Worm (Caenorhabditis elegans) whole organism, young adult: ENCODE data around the gene R13H9.6.

Experiments
- B0336.3 ChIP-seq: fragments of 200-800 bp; sonication (Bioruptor generic); IDR thresholded peaks from 2 replicates; pipeline ENCODE4 v1.3.6; 2022; ENCODE audit warnings: missing genetic modification characterization, missing compliant biosample characterization
- D2030.7 ChIP-seq: fragments of 200-800 bp; sonication (Bioruptor generic); IDR thresholded peaks from 2 replicates; pipeline ENCODE4 v1.3.6; 2022; ENCODE audit warnings: missing genetic modification reagents, missing genetic modification characterization, missing compliant biosample characterization
- F10E7.11 ChIP-seq: sonication (generic microtip); optimal IDR thresholded peaks from 2 replicates; lab custom pipeline; 2017; ENCODE audit warnings: mild to moderate bottlenecking, missing genetic modification characterization, moderate library complexity, missing compliant biosample characterization
- F22D6.2 ChIP-seq: sonication (generic microtip); optimal IDR thresholded peaks from 2 replicates; lab custom pipeline; 2016; ENCODE audit warnings: mild to moderate bottlenecking, missing genetic modification characterization, missing compliant biosample characterization
- F23B12.7 ChIP-seq: sonication (generic microtip); optimal IDR thresholded peaks from 2 replicates; lab custom pipeline; 2017; ENCODE audit warnings: missing genetic modification characterization, mild to moderate bottlenecking, missing compliant biosample characterization, antibody characterized with exemption, moderate library complexity; ENCODE audit not compliant: insufficient read depth
- F52B5.7 ChIP-seq: sonication (generic microtip); optimal IDR thresholded peaks from 2 replicates; lab custom pipeline; 2016; ENCODE audit warnings: mild to moderate bottlenecking, missing genetic modification characterization, missing compliant biosample characterization
- F55B11.4 ChIP-seq: sonication (generic microtip); optimal IDR thresholded peaks from 2 replicates; lab custom pipeline; 2016; ENCODE audit warnings: missing compliant biosample characterization, missing genetic modification characterization, borderline replicate concordance; ENCODE audit not compliant: insufficient read depth
- Y95B8A.8 ChIP-seq: fragments of 200-800 bp; sonication (Bioruptor generic); IDR thresholded peaks from 2 replicates; pipeline ENCODE4 v1.3.6; 2022; ENCODE audit warnings: missing genetic modification reagents, missing genetic modification characterization, missing compliant biosample characterization
- athp-1 ChIP-seq: sonication (generic microtip); optimal IDR thresholded peaks from 2 replicates; lab custom pipeline; 2017; ENCODE audit warnings: mild to moderate bottlenecking, missing genetic modification characterization, missing compliant biosample characterization
- attf-3 ChIP-seq: fragments of 200-800 bp; sonication (Bioruptor generic); conservative IDR thresholded peaks from 2 replicates; pipeline ENCODE4 v1.3.6; 2022; ENCODE audit warnings: missing genetic modification reagents, missing genetic modification characterization, missing compliant biosample characterization
- cebp-1 ChIP-seq, 2 experiments: fragments of 200-800 bp in 1 of 2; sonication (Bioruptor generic) in 1 of 2; sonication (generic microtip) in 1 of 2; IDR thresholded peaks in 1 of 2; optimal IDR thresholded peaks in 1 of 2; 2 replicates each; pipeline versions ENCODE4 v1.3.6 to Lab custom; 2017 to 2022; ENCODE audit warnings: missing compliant biosample characterization in 2 of 2, missing genetic modification characterization in 2 of 2, mild to moderate bottlenecking in 1 of 2, missing genetic modification reagents in 1 of 2, moderate library complexity in 1 of 2
- cebp-2 ChIP-seq: fragments of 200-800 bp; sonication (Bioruptor generic); IDR thresholded peaks from 2 replicates; pipeline ENCODE4 v1.3.6; 2022; ENCODE audit warnings: missing genetic modification characterization, missing compliant biosample characterization
- ceh-100 ChIP-seq: fragments of 200-800 bp; sonication (Bioruptor generic); IDR thresholded peaks from 2 replicates; pipeline ENCODE4 v1.3.6; 2022; ENCODE audit warnings: missing genetic modification reagents, missing genetic modification characterization, missing compliant biosample characterization
- ceh-40 ChIP-seq: fragments of 200-800 bp; sonication (Bioruptor generic); IDR thresholded peaks from 2 replicates; pipeline ENCODE4 v1.3.6; 2022; ENCODE audit warnings: missing genetic modification characterization, missing compliant biosample characterization
- ceh-79 ChIP-seq: sonication (generic microtip); optimal IDR thresholded peaks from 2 replicates; lab custom pipeline; 2017; ENCODE audit warnings: mild to moderate bottlenecking, missing genetic modification characterization, missing compliant biosample characterization
- ceh-91 ChIP-seq: fragments of 200-800 bp; sonication (Bioruptor generic); IDR thresholded peaks from 2 replicates; pipeline ENCODE4 v1.3.6; 2022; ENCODE audit warnings: missing genetic modification reagents, missing genetic modification characterization, missing compliant biosample characterization
- dox-1 ChIP-seq: fragments of 200-800 bp; sonication (Bioruptor generic); IDR thresholded peaks from 2 replicates; pipeline ENCODE4 v1.3.6; 2022; ENCODE audit warnings: missing genetic modification reagents, missing genetic modification characterization, missing compliant biosample characterization
- efl-1 ChIP-seq: fragments of 150-350 bp; optimal IDR thresholded peaks from 2 replicates; lab custom pipeline; 2014; ENCODE audit warnings: missing biosample characterization, missing genetic modification reagents, missing genetic modification characterization
- egl-18 ChIP-seq: fragments of 200-800 bp; sonication (Bioruptor generic); IDR thresholded peaks from 2 replicates; pipeline ENCODE4 v1.3.6; 2022; ENCODE audit warnings: missing genetic modification reagents, missing genetic modification characterization, missing compliant biosample characterization
- ekl-4 ChIP-seq: fragments of 200-800 bp; sonication (Bioruptor generic); IDR thresholded peaks from 2 replicates; pipeline ENCODE4 v1.3.6; 2022; ENCODE audit warnings: missing genetic modification reagents, missing genetic modification characterization, missing compliant biosample characterization
- ets-4 ChIP-seq: fragments of 200-800 bp; sonication (Bioruptor generic); optimal IDR thresholded peaks from 2 replicates; lab custom pipeline; 2018; ENCODE audit warnings: mild to moderate bottlenecking, missing genetic modification characterization, missing compliant biosample characterization
- gei-17 ChIP-seq: fragments of 200-800 bp; sonication (Bioruptor generic); optimal IDR thresholded peaks from 2 replicates; lab custom pipeline; 2018; ENCODE audit warnings: mild to moderate bottlenecking, missing genetic modification characterization, missing compliant biosample characterization
- hlh-12 ChIP-seq: sonication (generic microtip); optimal IDR thresholded peaks from 2 replicates; lab custom pipeline; 2016; ENCODE audit warnings: missing genetic modification characterization, missing compliant biosample characterization
- hsf-1 ChIP-seq: fragments of 200-800 bp; sonication (Bioruptor generic); IDR thresholded peaks from 2 replicates; pipeline ENCODE4 v1.3.6; 2022; ENCODE audit warnings: missing genetic modification reagents, missing genetic modification characterization, missing compliant biosample characterization
- let-526 ChIP-seq: fragments of 200-800 bp; sonication (Bioruptor generic); IDR thresholded peaks from 2 replicates; pipeline ENCODE4 v1.3.6; 2022; ENCODE audit warnings: missing genetic modification reagents, missing genetic modification characterization, missing compliant biosample characterization
- lin-35 ChIP-seq, 3 experiments: fragments of 150-350 bp in 2 of 3; sonication (generic microtip) in 1 of 3; optimal IDR thresholded peaks; 2 replicates each; lab custom pipeline; 2014 to 2018; ENCODE audit warnings: missing biosample characterization in 3 of 3, missing genetic modification characterization in 3 of 3, missing genetic modification reagents in 3 of 3
- lin-40 ChIP-seq: sonication (generic microtip); optimal IDR thresholded peaks from 2 replicates; lab custom pipeline; 2016; ENCODE audit warnings: missing genetic modification characterization, mild to moderate bottlenecking, missing compliant biosample characterization, missing genotype, missing genetic modification reagents
- lir-1 ChIP-seq: fragments of 200-800 bp; sonication (Bioruptor generic); conservative IDR thresholded peaks from 2 replicates; pipeline ENCODE4 v1.3.6; 2022; ENCODE audit warnings: missing genetic modification reagents, missing genetic modification characterization, missing compliant biosample characterization
- lsl-1 ChIP-seq: fragments of 200-800 bp; sonication (Bioruptor generic); optimal IDR thresholded peaks from 2 replicates; lab custom pipeline; 2018; ENCODE audit warnings: mild to moderate bottlenecking, missing genetic modification characterization, moderate library complexity, missing compliant biosample characterization
- mcd-1 ChIP-seq: fragments of 200-800 bp; sonication (Bioruptor generic); IDR thresholded peaks from 2 replicates; pipeline ENCODE4 v1.3.6; 2022; ENCODE audit warnings: missing genetic modification reagents, missing genetic modification characterization, missing compliant biosample characterization
- nfyb-1 ChIP-seq: fragments of 200-800 bp; sonication (Bioruptor generic); IDR thresholded peaks from 2 replicates; pipeline ENCODE4 v1.3.6; 2022; ENCODE audit warnings: missing genetic modification reagents, missing genetic modification characterization, missing compliant biosample characterization
- nhr-27 ChIP-seq: fragments of 200-800 bp; sonication (Bioruptor generic); optimal IDR thresholded peaks from 2 replicates; lab custom pipeline; 2018; ENCODE audit warnings: mild to moderate bottlenecking, missing genetic modification characterization, moderate library complexity, missing compliant biosample characterization
- nhr-80 ChIP-seq: sonication (generic microtip); optimal IDR thresholded peaks from 2 replicates; lab custom pipeline; 2016; ENCODE audit warnings: missing genetic modification characterization, missing compliant biosample characterization
- nhr-90 ChIP-seq: sonication (generic microtip); optimal IDR thresholded peaks from 2 replicates; lab custom pipeline; 2016; ENCODE audit warnings: missing genotype, mild to moderate bottlenecking, missing genetic modification characterization, missing compliant biosample characterization
- pha-4 ChIP-seq: fragments of 150-350 bp; sonication (generic microtip); optimal IDR thresholded peaks from 2 replicates; lab custom pipeline; 2014; ENCODE audit warnings: missing biosample characterization, missing genetic modification reagents, missing genetic modification characterization
- snpc-4 ChIP-seq, 5 experiments: fragments of 150-350 bp in 1 of 5; sonication (generic microtip) in 4 of 5; optimal IDR thresholded peaks; 2 replicates each; lab custom pipeline; 2014 to 2018; ENCODE audit warnings: missing genetic modification characterization in 5 of 5, missing biosample characterization in 3 of 5, antibody characterized with exemption in 2 of 5, mild to moderate bottlenecking in 2 of 5, missing compliant biosample characterization in 2 of 5, missing genotype in 2 of 5, moderate library complexity in 2 of 5, missing genetic modification reagents in 1 of 5
- tlf-1 ChIP-seq: fragments of 200-800 bp; sonication (Bioruptor generic); optimal IDR thresholded peaks from 2 replicates; lab custom pipeline; 2018; ENCODE audit warnings: mild to moderate bottlenecking, missing genetic modification characterization, missing compliant biosample characterization
- unc-62 ChIP-seq: fragments of 150-350 bp; optimal IDR thresholded peaks from 2 replicates; lab custom pipeline; 2014; ENCODE audit warnings: missing biosample characterization, missing genetic modification reagents, missing genetic modification characterization
- zfh-2 ChIP-seq: fragments of 200-800 bp; sonication (Bioruptor generic); conservative IDR thresholded peaks from 2 replicates; pipeline ENCODE4 v1.3.6; 2022; ENCODE audit warnings: missing genetic modification reagents, missing genetic modification characterization, missing compliant biosample characterization
- zim-3 ChIP-seq: sonication (generic microtip); optimal IDR thresholded peaks from 2 replicates; lab custom pipeline; 2017; ENCODE audit warnings: mild to moderate bottlenecking, missing genetic modification characterization, moderate library complexity, missing compliant biosample characterization
- ztf-18 ChIP-seq: sonication (generic microtip); optimal IDR thresholded peaks from 2 replicates; lab custom pipeline; 2016; ENCODE audit warnings: missing genotype, mild to moderate bottlenecking, missing genetic modification characterization, missing compliant biosample characterization
- ztf-25 ChIP-seq: fragments of 200-800 bp; sonication (Bioruptor generic); IDR thresholded peaks from 2 replicates; pipeline ENCODE4 v1.3.6; 2022; ENCODE audit warnings: missing genetic modification reagents, missing genetic modification characterization, missing compliant biosample characterization
- ztf-26 ChIP-seq: sonication (generic microtip); optimal IDR thresholded peaks from 2 replicates; lab custom pipeline; 2017; ENCODE audit warnings: missing genetic modification characterization, missing compliant biosample characterization
- ztf-3 ChIP-seq: fragments of 200-800 bp; sonication (Bioruptor generic); optimal IDR thresholded peaks from 2 replicates; lab custom pipeline; 2018; ENCODE audit warnings: mild to moderate bottlenecking, missing genetic modification characterization, missing compliant biosample characterization

R13H9.6 gene

ce11 chrIV:5083832-5084231, 15.4 kb upstream of the R13H9.6 start:
- TF ChIP-seq nfyb-1 (no peak), F10E7.11 (no peak), D2030.7 (0 out of 2 replicates have a peak, but pooled peaks have one; percentile 9), snpc-4 (GFP tag; optimal IDR thresholded peaks at IDR 0.05; lab: Kevin White, UChicago) (peak; percentile 18), snpc-4 (tag; optimal IDR thresholded peaks at IDR 0.05; lab: Kevin White, UChicago) (peak in 3 of 4 experiments; percentile 32 to 78 (median 62)), ceh-100 (GFP tag; lab: Robert Waterston, UW) (peak; percentile 75), ztf-18 (tag; lab: Kevin White, UChicago) (no peak), F55B11.4 (tag; lab: Kevin White, UChicago) (no peak), mcd-1 (GFP tag; lab: Robert Waterston, UW) (peak; percentile 30; the same call in 1 of the 2 replicates), efl-1 (GFP tag; lab: Kevin White, UChicago) (peak; percentile 5)

ce11 chrIV:5082900-5083530, 14.6 kb upstream of the R13H9.6 start, which contains the start of gene pygo-1:
Gene pygo-1 (plus strand): TSS chrIV:5083303.
- TF ChIP-seq nhr-90 (tag; lab: Kevin White, UChicago) (no peak), let-526 (GFP tag; lab: Robert Waterston, UW) (no peak), ceh-79 (tag; lab: Kevin White, UChicago) (no peak), athp-1 (no peak), pha-4 (no peak), F52B5.7 (no peak), tlf-1 (GFP tag; lab: Kevin White, UChicago) (no peak), lin-40 (no peak), B0336.3 (GFP tag; lab: Robert Waterston, UW) (peak; percentile 28; the same call in 1 of the 2 replicates), nhr-80 (peak; percentile 83), lsl-1 (GFP tag; lab: Kevin White, UChicago) (no peak), ceh-91 (GFP tag; lab: Robert Waterston, UW) (no peak), gei-17 (GFP tag; lab: Kevin White, UChicago) (peak; percentile 14), lir-1 (GFP tag; lab: Robert Waterston, UW) (no peak), ztf-3 (GFP tag; lab: Kevin White, UChicago) (no peak), zim-3 (tag; lab: Kevin White, UChicago) (no peak), hsf-1 (GFP tag; lab: Robert Waterston, UW) (no peak), zfh-2 (GFP tag; lab: Robert Waterston, UW) (no peak), efl-1 (GFP tag; lab: Kevin White, UChicago) (no peak), attf-3 (GFP tag; lab: Robert Waterston, UW) (no peak), cebp-1 (GFP tag; IDR thresholded peaks at IDR 0.05; lab: Robert Waterston, UW) (no peak), cebp-1 (tag; optimal IDR thresholded peaks at IDR 0.05; lab: Kevin White, UChicago) (peak; percentile 43), ets-4 (GFP tag; lab: Kevin White, UChicago) (no peak), F23B12.7 (tag; lab: Kevin White, UChicago) (peak; percentile 9), cebp-2 (GFP tag; lab: Robert Waterston, UW) (no peak), Y95B8A.8 (no peak), ztf-25 (GFP tag; lab: Robert Waterston, UW) (no peak), egl-18 (GFP tag; lab: Robert Waterston, UW) (no peak), nhr-27 (tag; lab: Kevin White, UChicago) (no peak), F55B11.4 (tag; lab: Kevin White, UChicago) (no peak), dox-1 (GFP tag; lab: Robert Waterston, UW) (no peak), unc-62 (GFP tag; lab: Kevin White, UChicago) (peak; percentile 80), hlh-12 (tag; lab: Kevin White, UChicago) (no peak), ztf-26 (tag; lab: Kevin White, UChicago) (no peak), nfyb-1 (no peak), ceh-40 (GFP tag; lab: Robert Waterston, UW) (no peak), F22D6.2 (no peak), ekl-4 (no peak), lin-35 (GFP tag; optimal IDR thresholded peaks at IDR 0.05; lab: Kevin White, UChicago) (peak in 1 of 3 experiments; percentile 16), ceh-100 (GFP tag; lab: Robert Waterston, UW) (no peak)
